Worm (Caenorhabditis elegans) whole organism, young adult: Measurements from ENCODE around the gene dnj-17.

Source experiments
- C06A6.2 ChIP-seq: fragments of 200-800 bp; sonication (Bioruptor generic); conservative IDR thresholded peaks from 2 replicates; pipeline ENCODE4 v1.3.6; 2022; ENCODE audit warnings: missing genetic modification characterization, missing compliant biosample characterization
- C17E4.6 ChIP-seq: fragments of 200-800 bp; sonication (Bioruptor generic); IDR thresholded peaks from 2 replicates; pipeline ENCODE4 v1.3.6; 2022; ENCODE audit warnings: missing genetic modification reagents, missing genetic modification characterization, missing compliant biosample characterization
- F10E7.11 ChIP-seq: sonication (generic microtip); optimal IDR thresholded peaks from 2 replicates; lab custom pipeline; 2017; ENCODE audit warnings: mild to moderate bottlenecking, missing genetic modification characterization, moderate library complexity, missing compliant biosample characterization
- F23B12.7 ChIP-seq: sonication (generic microtip); optimal IDR thresholded peaks from 2 replicates; lab custom pipeline; 2017; ENCODE audit warnings: missing genetic modification characterization, mild to moderate bottlenecking, missing compliant biosample characterization, antibody characterized with exemption, moderate library complexity; ENCODE audit not compliant: insufficient read depth
- F33H1.4 ChIP-seq: fragments of 200-800 bp; sonication (Bioruptor generic); IDR thresholded peaks from 2 replicates; pipeline ENCODE4 v1.3.6; 2022; ENCODE audit warnings: missing genetic modification reagents, missing genetic modification characterization, missing compliant biosample characterization
- F37B4.10 ChIP-seq: fragments of 200-800 bp; sonication (Bioruptor generic); IDR thresholded peaks from 2 replicates; pipeline ENCODE4 v1.3.6; 2022; ENCODE audit warnings: missing genetic modification characterization, missing compliant biosample characterization
- T07F8.4 ChIP-seq: sonication (generic microtip); optimal IDR thresholded peaks from 2 replicates; lab custom pipeline; 2016; ENCODE audit warnings: mild to moderate bottlenecking, missing genetic modification characterization, moderate library complexity, missing compliant biosample characterization
- T26A5.8 ChIP-seq: sonication (generic microtip); optimal IDR thresholded peaks from 2 replicates; lab custom pipeline; 2016; ENCODE audit warnings: missing genetic modification characterization, missing compliant biosample characterization
- Y95B8A.8 ChIP-seq: fragments of 200-800 bp; sonication (Bioruptor generic); IDR thresholded peaks from 2 replicates; pipeline ENCODE4 v1.3.6; 2022; ENCODE audit warnings: missing genetic modification reagents, missing genetic modification characterization, missing compliant biosample characterization
- atf-7 ChIP-seq: sonication (generic microtip); optimal IDR thresholded peaks from 2 replicates; lab custom pipeline; 2017; ENCODE audit warnings: mild to moderate bottlenecking, missing genetic modification characterization, missing compliant biosample characterization
- bed-2 ChIP-seq: fragments of 200-800 bp; sonication (Bioruptor generic); IDR thresholded peaks from 2 replicates; pipeline ENCODE4 v1.3.6; 2022; ENCODE audit warnings: missing genetic modification reagents, missing genetic modification characterization, missing compliant biosample characterization
- cebp-2 ChIP-seq: fragments of 200-800 bp; sonication (Bioruptor generic); IDR thresholded peaks from 2 replicates; pipeline ENCODE4 v1.3.6; 2022; ENCODE audit warnings: missing genetic modification characterization, missing compliant biosample characterization
- chd-7 ChIP-seq: sonication (generic microtip); optimal IDR thresholded peaks from 2 replicates; lab custom pipeline; 2016; ENCODE audit warnings: mild to moderate bottlenecking, missing genetic modification characterization, moderate library complexity, missing compliant biosample characterization
- die-1 ChIP-seq: sonication (generic microtip); optimal IDR thresholded peaks from 2 replicates; lab custom pipeline; 2016; ENCODE audit warnings: missing genotype, mild to moderate bottlenecking, missing genetic modification characterization, missing compliant biosample characterization
- dpff-1 ChIP-seq: sonication (generic microtip); optimal IDR thresholded peaks from 2 replicates; lab custom pipeline; 2017; ENCODE audit warnings: mild to moderate bottlenecking, missing genetic modification characterization, missing compliant biosample characterization
- efl-1 ChIP-seq: fragments of 150-350 bp; optimal IDR thresholded peaks from 2 replicates; lab custom pipeline; 2014; ENCODE audit warnings: missing biosample characterization, missing genetic modification reagents, missing genetic modification characterization
- ets-4 ChIP-seq: fragments of 200-800 bp; sonication (Bioruptor generic); optimal IDR thresholded peaks from 2 replicates; lab custom pipeline; 2018; ENCODE audit warnings: mild to moderate bottlenecking, missing genetic modification characterization, missing compliant biosample characterization
- him-1 ChIP-seq: sonication (generic microtip); optimal IDR thresholded peaks from 2 replicates; lab custom pipeline; 2016; ENCODE audit warnings: missing genotype, missing genetic modification reagents, missing genetic modification characterization, missing compliant biosample characterization
- hmg-1.2 ChIP-seq: fragments of 200-800 bp; sonication (Bioruptor generic); IDR thresholded peaks from 2 replicates; pipeline ENCODE4 v1.3.6; 2022; ENCODE audit warnings: missing genetic modification reagents, missing genetic modification characterization, missing compliant biosample characterization
- hrde-1 ChIP-seq: sonication (generic microtip); optimal IDR thresholded peaks from 2 replicates; lab custom pipeline; 2016; ENCODE audit warnings: missing genetic modification characterization, mild to moderate bottlenecking, missing compliant biosample characterization, moderate library complexity, missing genotype, missing genetic modification reagents, borderline replicate concordance
- hsf-1 ChIP-seq: fragments of 200-800 bp; sonication (Bioruptor generic); IDR thresholded peaks from 2 replicates; pipeline ENCODE4 v1.3.6; 2022; ENCODE audit warnings: missing genetic modification reagents, missing genetic modification characterization, missing compliant biosample characterization
- let-607 ChIP-seq, 2 experiments: fragments of 200-800 bp in 1 of 2; sonication (Bioruptor generic) in 1 of 2; sonication (generic microtip) in 1 of 2; optimal IDR thresholded peaks; 2 replicates each; lab custom pipeline; 2016 to 2018; ENCODE audit warnings: mild to moderate bottlenecking in 2 of 2, missing compliant biosample characterization in 2 of 2, missing genetic modification characterization in 2 of 2, moderate library complexity in 2 of 2, missing genotype in 1 of 2
- lin-40 ChIP-seq: sonication (generic microtip); optimal IDR thresholded peaks from 2 replicates; lab custom pipeline; 2016; ENCODE audit warnings: missing genetic modification characterization, mild to moderate bottlenecking, missing compliant biosample characterization, missing genotype, missing genetic modification reagents
- lir-1 ChIP-seq: fragments of 200-800 bp; sonication (Bioruptor generic); conservative IDR thresholded peaks from 2 replicates; pipeline ENCODE4 v1.3.6; 2022; ENCODE audit warnings: missing genetic modification reagents, missing genetic modification characterization, missing compliant biosample characterization
- lsl-1 ChIP-seq: fragments of 200-800 bp; sonication (Bioruptor generic); optimal IDR thresholded peaks from 2 replicates; lab custom pipeline; 2018; ENCODE audit warnings: mild to moderate bottlenecking, missing genetic modification characterization, moderate library complexity, missing compliant biosample characterization
- madf-3 ChIP-seq: fragments of 200-800 bp; sonication (Bioruptor generic); IDR thresholded peaks from 2 replicates; pipeline ENCODE4 v1.3.6; 2022; ENCODE audit warnings: missing genetic modification reagents, missing genetic modification characterization, missing compliant biosample characterization
- madf-6 ChIP-seq: fragments of 200-800 bp; sonication (Bioruptor generic); IDR thresholded peaks from 2 replicates; pipeline ENCODE4 v1.3.6; 2022; ENCODE audit warnings: missing genetic modification reagents, missing genetic modification characterization, missing compliant biosample characterization
- nfya-1 ChIP-seq: sonication (generic microtip); optimal IDR thresholded peaks from 2 replicates; lab custom pipeline; 2017; ENCODE audit warnings: antibody characterized with exemption, missing compliant biosample characterization, missing genetic modification characterization, borderline replicate concordance; ENCODE audit not compliant: insufficient read depth
- nhr-179 ChIP-seq: sonication (generic microtip); optimal IDR thresholded peaks from 2 replicates; lab custom pipeline; 2016; ENCODE audit warnings: mild to moderate bottlenecking, missing genetic modification characterization, missing compliant biosample characterization
- rpc-1 ChIP-seq, 2 experiments: fragments of 150-350 bp in 1 of 2; sonication (generic microtip) in 1 of 2; optimal IDR thresholded peaks; 2 replicates each; lab custom pipeline; 2014 to 2018; ENCODE audit warnings: missing biosample characterization in 1 of 2, missing genetic modification characterization in 1 of 2, missing genetic modification reagents in 1 of 2, missing genotype in 1 of 2
- snpc-1.1 ChIP-seq: sonication (generic microtip); optimal IDR thresholded peaks from 2 replicates; lab custom pipeline; 2017; ENCODE audit warnings: missing genetic modification characterization, mild to moderate bottlenecking, missing compliant biosample characterization, antibody characterized with exemption, moderate library complexity, missing genotype, missing genetic modification reagents; ENCODE audit not compliant: insufficient read depth
- snpc-4 ChIP-seq, 5 experiments: fragments of 150-350 bp in 1 of 5; sonication (generic microtip) in 4 of 5; optimal IDR thresholded peaks; 2 replicates each; lab custom pipeline; 2014 to 2018; ENCODE audit warnings: missing genetic modification characterization in 5 of 5, missing biosample characterization in 3 of 5, antibody characterized with exemption in 2 of 5, mild to moderate bottlenecking in 2 of 5, missing compliant biosample characterization in 2 of 5, missing genotype in 2 of 5, moderate library complexity in 2 of 5, missing genetic modification reagents in 1 of 5
- somi-1 ChIP-seq: fragments of 200-800 bp; sonication (Bioruptor generic); optimal IDR thresholded peaks from 2 replicates; lab custom pipeline; 2018; ENCODE audit warnings: mild to moderate bottlenecking, missing genetic modification characterization, missing compliant biosample characterization
- sptf-2 ChIP-seq: fragments of 200-800 bp; sonication (Bioruptor generic); optimal IDR thresholded peaks from 2 replicates; lab custom pipeline; 2018; ENCODE audit warnings: mild to moderate bottlenecking, missing genetic modification characterization, missing compliant biosample characterization
- tbx-9 ChIP-seq: sonication (generic microtip); optimal IDR thresholded peaks from 2 replicates; lab custom pipeline; 2016; ENCODE audit warnings: borderline replicate concordance, missing genetic modification characterization, inconsistent platforms, missing compliant biosample characterization
- xnd-1 ChIP-seq: sonication (generic microtip); optimal IDR thresholded peaks from 2 replicates; lab custom pipeline; 2016; ENCODE audit warnings: missing genotype, missing genetic modification reagents, missing genetic modification characterization, missing compliant biosample characterization
- zfh-2 ChIP-seq: fragments of 200-800 bp; sonication (Bioruptor generic); conservative IDR thresholded peaks from 2 replicates; pipeline ENCODE4 v1.3.6; 2022; ENCODE audit warnings: missing genetic modification reagents, missing genetic modification characterization, missing compliant biosample characterization
- ztf-18 ChIP-seq: sonication (generic microtip); optimal IDR thresholded peaks from 2 replicates; lab custom pipeline; 2016; ENCODE audit warnings: missing genotype, mild to moderate bottlenecking, missing genetic modification characterization, missing compliant biosample characterization
- ztf-3 ChIP-seq: fragments of 200-800 bp; sonication (Bioruptor generic); optimal IDR thresholded peaks from 2 replicates; lab custom pipeline; 2018; ENCODE audit warnings: mild to moderate bottlenecking, missing genetic modification characterization, missing compliant biosample characterization
- ztf-6 ChIP-seq: fragments of 200-800 bp; sonication (Bioruptor generic); IDR thresholded peaks from 2 replicates; pipeline ENCODE4 v1.3.6; 2022; ENCODE audit warnings: missing genetic modification reagents, missing genetic modification characterization, missing compliant biosample characterization

dnj-17 gene

ce11 chrIII:13430162-13430561 lies 37.0 kb upstream of the dnj-17 start, which contains the start of gene trf-1:
TSS of gene trf-1 (plus strand) at chrIII:13430462.
- TF ChIP-seq F23B12.7 (tag; lab: Kevin White, UChicago) (no peak), T07F8.4 (no peak)

- no peak for TF ChIP-seq T26A5.8 (tag; lab: Kevin White, UChicago)
Observed at ce11 chrIII:13429668-13430067, 36.5 kb upstream of the dnj-17 start, which contains the start of gene bli-5. TSS of gene bli-5 (minus strand) at chrIII:13429768.

ce11 chrIII:13427817-13428216 lies 34.7 kb upstream of the dnj-17 start:
- TF ChIP-seq snpc-4 (GFP tag; optimal IDR thresholded peaks at IDR 0.05; lab: Kevin White, UChicago) = no peak
- no peak for TF ChIP-seq snpc-4 (tag; optimal IDR thresholded peaks at IDR 0.05; lab: Kevin White, UChicago)
- peak; percentile 75 for TF ChIP-seq lsl-1 (GFP tag; lab: Kevin White, UChicago)
- no peak for TF ChIP-seq ztf-6
- TF ChIP-seq atf-7 (tag; lab: Kevin White, UChicago) = no peak
- peak; percentile 52; the same call in 1 of the 2 replicates for TF ChIP-seq F33H1.4 (GFP tag; lab: Robert Waterston, UW)
- peak; percentile 30 for TF ChIP-seq him-1 (tag; lab: Kevin White, UChicago)
- no peak for TF ChIP-seq T26A5.8 (tag; lab: Kevin White, UChicago)
- peak; percentile 21 for TF ChIP-seq xnd-1 (tag; lab: Kevin White, UChicago)
- TF ChIP-seq, all 124 proteins: peak for 4

- TF ChIP-seq hrde-1 = no peak
- no peak for TF ChIP-seq ztf-3
- TF ChIP-seq let-607 (tag; optimal IDR thresholded peaks at IDR 0.05; lab: Kevin White, UChicago) = peak in 1 of 2 experiments; percentile 61
- TF ChIP-seq F23B12.7 (tag; lab: Kevin White, UChicago) = no peak
- no peak for TF ChIP-seq cebp-2 (GFP tag; lab: Robert Waterston, UW)
- TF ChIP-seq lin-40 (tag; lab: Kevin White, UChicago) = no peak
Observed at ce11 chrIII:13426036-13426435, 32.9 kb upstream of the dnj-17 start, which contains the start of gene cope-1. TSS of gene cope-1 (plus strand) at chrIII:13426264.

- no peak for TF ChIP-seq hsf-1 (GFP tag; lab: Robert Waterston, UW)
- no peak for TF ChIP-seq C17E4.6
- TF ChIP-seq die-1 (tag; lab: Kevin White, UChicago) = no peak
- no peak for TF ChIP-seq Y95B8A.8 (GFP tag; lab: Robert Waterston, UW)
- no peak for TF ChIP-seq C06A6.2 (GFP tag; lab: Robert Waterston, UW)
- no peak for TF ChIP-seq nfya-1
- no peak for TF ChIP-seq lir-1
- no peak for TF ChIP-seq madf-6 (GFP tag; lab: Robert Waterston, UW)
- no peak for TF ChIP-seq tbx-9 (tag; lab: Kevin White, UChicago)
- TF ChIP-seq bed-2 = no peak
- TF ChIP-seq chd-7 (tag; lab: Kevin White, UChicago) = no peak
- no peak for TF ChIP-seq madf-3 (GFP tag; lab: Robert Waterston, UW)
- no peak for TF ChIP-seq dpff-1
- TF ChIP-seq ets-4 = no peak
- TF ChIP-seq snpc-1.1 = no peak
- peak; percentile 44 for TF ChIP-seq lsl-1 (GFP tag; lab: Kevin White, UChicago)
- no peak for TF ChIP-seq F37B4.10
- TF ChIP-seq ztf-18 (tag; lab: Kevin White, UChicago) = peak; percentile 41
- TF ChIP-seq efl-1 (GFP tag; lab: Kevin White, UChicago) = peak; percentile 77
- TF ChIP-seq hmg-1.2 (GFP tag; lab: Robert Waterston, UW) = no peak; the same call in 1 of the 2 replicates
- TF ChIP-seq sptf-2 (GFP tag; lab: Kevin White, UChicago) = no peak
- TF ChIP-seq somi-1 (GFP tag; lab: Kevin White, UChicago) = no peak
- no peak for TF ChIP-seq rpc-1 (optimal IDR thresholded peaks at IDR 0.05; lab: Kevin White, UChicago)
- no peak for TF ChIP-seq rpc-1 (tag; optimal IDR thresholded peaks at IDR 0.05; lab: Kevin White, UChicago)
- TF ChIP-seq F10E7.11 (tag; lab: Kevin White, UChicago) = no peak
- TF ChIP-seq zfh-2 (GFP tag; lab: Robert Waterston, UW) = no peak
- no peak for TF ChIP-seq nhr-179
Observed at ce11 chrIII:13423414-13423813, 30.3 kb upstream of the dnj-17 start, which contains the start of gene exo-1. TSS of gene exo-1 (plus strand) at chrIII:13423514.
